Worm (Caenorhabditis elegans): ENCODE data around the gene acdh-2.

The acdh-2 gene

DNA sequence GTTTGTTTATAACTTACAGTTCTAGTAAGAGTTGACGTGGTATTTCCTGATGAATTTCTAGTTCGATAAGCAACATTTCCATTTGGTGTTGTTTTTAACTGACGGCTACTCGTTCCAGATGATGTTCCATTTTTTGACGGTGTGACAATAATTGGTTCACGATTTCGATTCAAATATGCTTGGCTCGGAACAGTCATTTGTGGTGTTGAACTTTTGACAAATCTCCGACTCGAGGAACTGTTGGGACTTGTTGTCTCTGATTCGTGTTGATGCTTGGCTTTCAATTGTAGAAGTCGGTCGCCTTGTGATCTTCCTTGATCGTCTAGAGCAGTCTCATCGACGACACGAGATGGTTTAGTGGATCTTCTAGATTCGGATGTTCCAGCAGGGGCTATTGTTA lies 44.3 kb upstream of the acdh-2 start:
- TF ChIP-seq zip-8 (tag; optimal IDR thresholded peaks at IDR 0.05) (no peak), hlh-1 (tag; optimal IDR thresholded peaks at IDR 0.05) (no peak), unc-120 (tag; optimal IDR thresholded peaks at IDR 0.05; ENCODE audit: poor library complexity, severe bottlenecking) (no peak)

ce11 chrII:5589690-5590089 lies 42.4 kb upstream of the acdh-2 start, which contains the start of gene C17G10.13:
TSS of gene C17G10.13 (minus strand) at chrII:5589790.
- TF ChIP-seq blmp-1 (tag; optimal IDR thresholded peaks at IDR 0.05) (no peak), ceh-83 (GFP tag; optimal IDR thresholded peaks at IDR 0.05) (no peak), M03D4.4 (tag; optimal IDR thresholded peaks at IDR 0.05) (no peak), nhr-2 (tag; optimal IDR thresholded peaks at IDR 0.05) (no peak), ham-2 (GFP tag; optimal IDR thresholded peaks at IDR 0.05) (no peak), bed-3 (GFP tag; optimal IDR thresholded peaks at IDR 0.05) (no peak), lin-32 (GFP tag; optimal IDR thresholded peaks at IDR 0.05) (no peak), hlh-1 (tag; optimal IDR thresholded peaks at IDR 0.05) (no peak), elt-3 (tag; optimal IDR thresholded peaks at IDR 0.05) (no peak), unc-120 (tag; optimal IDR thresholded peaks at IDR 0.05; ENCODE audit: poor library complexity, severe bottlenecking) (no peak), zip-8 (tag; optimal IDR thresholded peaks at IDR 0.05) (no peak), drap-1 (GFP tag; optimal IDR thresholded peaks at IDR 0.05) (no peak), flh-1 (GFP tag; optimal IDR thresholded peaks at IDR 0.05) (no peak), ceh-39 (tag; optimal IDR thresholded peaks at IDR 0.05) (no peak), mep-1 (tag; optimal IDR thresholded peaks at IDR 0.05) (no peak), unc-39 (tag; optimal IDR thresholded peaks at IDR 0.05) (no peak), sem-2 (GFP tag; optimal IDR thresholded peaks at IDR 0.05) (no peak), elt-1 (tag; optimal IDR thresholded peaks at IDR 0.05; ENCODE audit: borderline replicate concordance, insufficient read depth) (no peak), lin-13 (tag; optimal IDR thresholded peaks at IDR 0.05) (no peak)

DNA sequence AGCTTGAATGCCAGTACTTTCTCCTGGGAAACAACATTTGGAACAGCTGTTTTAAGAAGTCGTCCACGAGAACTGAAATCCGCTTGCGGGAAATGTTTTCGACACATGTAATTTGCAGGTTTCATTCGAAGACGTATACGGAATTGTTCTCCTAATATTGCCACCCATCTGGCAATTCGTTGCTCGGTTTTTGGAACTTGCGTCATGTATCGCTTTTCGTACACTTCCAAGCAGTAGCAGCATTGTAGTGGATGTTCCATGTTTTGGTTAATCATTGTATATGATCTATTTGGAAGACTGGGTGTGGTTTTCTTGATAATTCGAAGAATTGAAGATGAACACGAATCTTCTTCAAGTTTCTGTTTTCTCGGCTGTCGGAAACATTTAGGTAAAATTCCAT lies 40.5 kb upstream of the acdh-2 start:
- TF ChIP-seq drap-1 (GFP tag; optimal IDR thresholded peaks at IDR 0.05) (no peak), mab-5 (tag; optimal IDR thresholded peaks at IDR 0.05) (no peak), M03D4.4 (tag; optimal IDR thresholded peaks at IDR 0.05) (no peak), hlh-1 (tag; optimal IDR thresholded peaks at IDR 0.05) (no peak), tbx-8 (GFP tag; optimal IDR thresholded peaks at IDR 0.05) (no peak), ceh-83 (GFP tag; optimal IDR thresholded peaks at IDR 0.05) (no peak), lin-32 (GFP tag; optimal IDR thresholded peaks at IDR 0.05) (no peak), nhr-12 (tag; optimal IDR thresholded peaks at IDR 0.05) (no peak), flh-1 (GFP tag; optimal IDR thresholded peaks at IDR 0.05) (no peak), lsy-2 (tag; optimal IDR thresholded peaks at IDR 0.05) (no peak), mls-2 (tag; optimal IDR thresholded peaks at IDR 0.05) (no peak), ceh-39 (tag; optimal IDR thresholded peaks at IDR 0.05) (no peak)

- TF ChIP-seq lsy-2 (tag; optimal IDR thresholded peaks at IDR 0.05) (no peak), elt-1 (tag; optimal IDR thresholded peaks at IDR 0.05; ENCODE audit: borderline replicate concordance, insufficient read depth) (no peak), sem-2 (GFP tag; optimal IDR thresholded peaks at IDR 0.05) (no peak), zip-8 (tag; optimal IDR thresholded peaks at IDR 0.05) (no peak), ces-1 (GFP tag; optimal IDR thresholded peaks at IDR 0.05) (no peak), nhr-2 (tag; optimal IDR thresholded peaks at IDR 0.05) (no peak), lin-32 (GFP tag; optimal IDR thresholded peaks at IDR 0.05) (no peak), tbx-8 (GFP tag; optimal IDR thresholded peaks at IDR 0.05) (no peak), snpc-4 (tag; optimal IDR thresholded peaks at IDR 0.05) (no peak), mab-5 (tag; optimal IDR thresholded peaks at IDR 0.05) (no peak), blmp-1 (tag; optimal IDR thresholded peaks at IDR 0.05) (no peak)
Measured at ce11 chrII:5585788-5586187, 38.5 kb upstream of the acdh-2 start, which contains the start of gene lys-8. TSS of gene lys-8 (plus strand) at chrII:5586178.

DNA sequence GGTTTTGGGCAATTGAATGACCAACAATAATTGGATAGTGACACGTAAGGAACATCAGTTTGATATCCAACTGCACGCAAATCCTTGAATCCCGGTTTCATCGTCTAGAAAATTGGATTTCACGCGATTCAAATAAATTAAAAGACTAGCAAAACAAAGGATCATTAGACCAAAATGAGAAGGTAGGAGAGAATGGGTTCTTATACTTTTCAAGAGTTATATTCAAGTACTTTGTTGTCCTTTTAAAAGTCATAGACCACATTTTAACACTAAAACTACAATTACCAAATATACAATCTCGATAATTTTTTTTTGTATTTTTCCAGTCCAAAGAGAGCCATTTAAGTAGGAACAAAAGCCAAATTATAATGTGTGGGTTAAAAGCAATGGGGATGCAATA lies 35.0 kb upstream of the acdh-2 start, which contains the start of gene T25E4.2:
TSS of gene T25E4.2 (minus strand) at position 101 of the 400 bp plus-strand sequence.
- no peak for TF ChIP-seq lin-13 (tag; optimal IDR thresholded peaks at IDR 0.05)
- TF ChIP-seq blmp-1 (tag; optimal IDR thresholded peaks at IDR 0.05): no peak

ce11 chrII:5579236-5579635 lies 31.9 kb upstream of the acdh-2 start:
- TF ChIP-seq mls-2 (tag; optimal IDR thresholded peaks at IDR 0.05): no peak
- TF ChIP-seq pha-4 (tag; optimal IDR thresholded peaks at IDR 0.05): peak; percentile 1

DNA sequence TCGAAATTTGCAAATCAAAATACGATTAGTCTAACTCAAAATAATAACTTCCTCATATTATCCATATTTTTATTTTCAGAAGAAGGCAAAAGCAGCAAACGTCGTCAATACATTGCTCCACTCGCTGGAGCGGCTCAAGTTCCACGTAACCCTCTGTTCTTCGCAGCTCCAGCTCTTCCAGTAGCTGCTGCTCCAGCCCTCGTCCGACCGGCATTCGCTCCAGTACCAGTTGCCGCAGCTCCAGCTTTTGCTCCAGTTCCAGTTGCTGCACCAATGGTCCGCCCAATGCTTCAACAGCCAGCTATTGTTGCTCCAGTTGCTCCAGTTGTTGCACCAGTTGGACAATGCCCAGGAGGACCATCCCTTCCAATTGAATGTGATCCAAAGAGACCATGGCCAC lies 31.4 kb upstream of the acdh-2 start:
- no peak for TF ChIP-seq nhr-237 (tag; optimal IDR thresholded peaks at IDR 0.05)
- TF ChIP-seq mep-1 (tag; optimal IDR thresholded peaks at IDR 0.05): no peak
- no peak for TF ChIP-seq drap-1 (GFP tag; optimal IDR thresholded peaks at IDR 0.05)
